Worm (Caenorhabditis elegans) whole organism, L1 larva: ENCODE data around the gene hpr-9.

Source experiments
- C04F5.9 ChIP-seq: sonication (generic microtip); optimal IDR thresholded peaks from 2 replicates; lab custom pipeline; 2016; ENCODE audit warnings: missing genetic modification characterization, missing compliant biosample characterization
- C16A3.4 ChIP-seq: fragments of 150-350 bp; optimal IDR thresholded peaks from 2 replicates; lab custom pipeline; 2014; ENCODE audit warnings: missing biosample characterization, missing genetic modification characterization
- ama-1 ChIP-seq: fragments of 150-350 bp; optimal IDR thresholded peaks from 2 replicates; lab custom pipeline; 2014
- blmp-1 ChIP-seq: fragments of 150-350 bp; optimal IDR thresholded peaks from 2 replicates; lab custom pipeline; 2014; ENCODE audit warnings: missing biosample characterization, missing genetic modification characterization
- ceh-8 ChIP-seq: fragments of 200-800 bp; sonication (Bioruptor generic); optimal IDR thresholded peaks from 2 replicates; lab custom pipeline; 2018; ENCODE audit warnings: mild to moderate bottlenecking, missing genetic modification characterization, moderate library complexity, missing compliant biosample characterization
- ces-1 ChIP-seq: fragments of 150-350 bp; optimal IDR thresholded peaks from 2 replicates; lab custom pipeline; 2014; ENCODE audit warnings: missing biosample characterization, missing genetic modification reagents, missing genetic modification characterization
- dsc-1 ChIP-seq: sonication (generic microtip); optimal IDR thresholded peaks from 2 replicates; lab custom pipeline; 2016; ENCODE audit warnings: mild to moderate bottlenecking, missing genetic modification characterization, missing compliant biosample characterization
- efl-1 ChIP-seq, 4 experiments: fragments of 150-350 bp; optimal IDR thresholded peaks in 3 of 4; peaks in 1 of 4; 1 replicate in 1 of 4; 2 replicates in 3 of 4; lab custom pipeline; 2014; ENCODE audit warnings: missing biosample characterization in 2 of 4, missing genetic modification characterization in 2 of 4, missing genetic modification reagents in 2 of 4
- efl-3 ChIP-seq: fragments of 200-800 bp; sonication (Bioruptor generic); optimal IDR thresholded peaks from 2 replicates; lab custom pipeline; 2018; ENCODE audit warnings: mild to moderate bottlenecking, missing genetic modification characterization, missing compliant biosample characterization
- egl-13 ChIP-seq: sonication (generic microtip); optimal IDR thresholded peaks from 2 replicates; lab custom pipeline; 2016; ENCODE audit warnings: missing genotype, missing genetic modification reagents, missing genetic modification characterization, missing compliant biosample characterization
- ets-5 ChIP-seq: fragments of 200-800 bp; sonication (Bioruptor generic); IDR thresholded peaks from 2 replicates; pipeline ENCODE4 v1.3.6; 2022; ENCODE audit warnings: missing genetic modification characterization, missing compliant biosample characterization
- fkh-10 ChIP-seq: sonication (generic microtip); optimal IDR thresholded peaks from 2 replicates; lab custom pipeline; 2017; ENCODE audit warnings: missing biosample characterization, missing genetic modification reagents, missing genetic modification characterization
- fkh-8 ChIP-seq: sonication (generic microtip); optimal IDR thresholded peaks from 2 replicates; lab custom pipeline; 2016; ENCODE audit warnings: mild to moderate bottlenecking, missing genetic modification characterization, missing compliant biosample characterization
- grh-1 ChIP-seq: fragments of 200-800 bp; sonication (Bioruptor generic); IDR thresholded peaks from 2 replicates; pipeline ENCODE4 v1.3.6; 2022; ENCODE audit warnings: missing genetic modification reagents, missing genetic modification characterization, missing compliant biosample characterization
- hlh-17 ChIP-seq: fragments of 200-800 bp; sonication (Bioruptor generic); optimal IDR thresholded peaks from 2 replicates; lab custom pipeline; 2018; ENCODE audit warnings: missing genetic modification characterization, mild to moderate bottlenecking, missing compliant biosample characterization, moderate library complexity, borderline replicate concordance
- irx-1 ChIP-seq: sonication (generic microtip); optimal IDR thresholded peaks from 2 replicates; lab custom pipeline; 2016; ENCODE audit warnings: missing genetic modification characterization, missing compliant biosample characterization
- lin-15B ChIP-seq: fragments of 150-350 bp; sonication (generic microtip); optimal IDR thresholded peaks from 3 replicates; lab custom pipeline; 2014; ENCODE audit warnings: missing biosample characterization, missing genetic modification characterization
- lin-35 ChIP-seq, 2 experiments: fragments of 150-350 bp; optimal IDR thresholded peaks; 2 replicates each; lab custom pipeline; 2014; ENCODE audit warnings: missing biosample characterization in 2 of 2, missing genetic modification characterization in 2 of 2, missing genetic modification reagents in 2 of 2
- lin-39 ChIP-seq: fragments of 150-350 bp; optimal IDR thresholded peaks from 2 replicates; lab custom pipeline; 2014; ENCODE audit warnings: missing biosample characterization, missing genetic modification reagents, missing genetic modification characterization
- lir-3 ChIP-seq: sonication (generic microtip); optimal IDR thresholded peaks from 2 replicates; lab custom pipeline; 2016; ENCODE audit warnings: mild to moderate bottlenecking, missing genetic modification characterization, moderate library complexity, missing compliant biosample characterization; ENCODE audit not compliant: poor library complexity
- lsy-2 ChIP-seq, 2 experiments: fragments of 150-350 bp; optimal IDR thresholded peaks; 2 replicates each; lab custom pipeline; 2014; ENCODE audit warnings: missing biosample characterization in 2 of 2, missing genetic modification characterization in 2 of 2
- mab-9 ChIP-seq: fragments of 200-800 bp; sonication (Bioruptor generic); IDR thresholded peaks from 2 replicates; pipeline ENCODE4 v1.3.6; 2022; ENCODE audit warnings: missing genetic modification reagents, missing genetic modification characterization, missing compliant biosample characterization
- mdl-1 ChIP-seq, 2 experiments: fragments of 150-350 bp; optimal IDR thresholded peaks; 2 replicates each; lab custom pipeline; 2014 to 2017; ENCODE audit warnings: missing biosample characterization in 2 of 2, missing genetic modification characterization in 2 of 2, inconsistent platforms in 1 of 2
- mef-2 ChIP-seq: fragments of 150-350 bp; optimal IDR thresholded peaks from 2 replicates; lab custom pipeline; 2014; ENCODE audit warnings: missing biosample characterization, missing genetic modification characterization
- mep-1 ChIP-seq: fragments of 150-350 bp; optimal IDR thresholded peaks from 2 replicates; lab custom pipeline; 2014; ENCODE audit warnings: missing biosample characterization, missing genetic modification characterization
- nhr-11 ChIP-seq: fragments of 150-350 bp; optimal IDR thresholded peaks from 2 replicates; lab custom pipeline; 2014; ENCODE audit warnings: missing biosample characterization, missing genetic modification characterization
- nhr-19 ChIP-seq: fragments of 200-800 bp; sonication (Bioruptor generic); conservative IDR thresholded peaks from 2 replicates; pipeline ENCODE4 v1.3.6; 2022; ENCODE audit warnings: missing genetic modification characterization, missing compliant biosample characterization
- nhr-20 ChIP-seq: sonication (generic microtip); optimal IDR thresholded peaks from 2 replicates; lab custom pipeline; 2016; ENCODE audit warnings: mild to moderate bottlenecking, missing genetic modification characterization, missing compliant biosample characterization
- nhr-237 ChIP-seq: fragments of 150-350 bp; optimal IDR thresholded peaks from 2 replicates; lab custom pipeline; 2014; ENCODE audit warnings: missing biosample characterization, missing genetic modification characterization
- nhr-28 ChIP-seq: fragments of 150-350 bp; optimal IDR thresholded peaks from 2 replicates; lab custom pipeline; 2014; ENCODE audit warnings: missing biosample characterization, missing genetic modification characterization
- nhr-47 ChIP-seq: sonication (generic microtip); optimal IDR thresholded peaks from 2 replicates; lab custom pipeline; 2016; ENCODE audit warnings: mild to moderate bottlenecking, missing genetic modification characterization, moderate library complexity, missing compliant biosample characterization
- nhr-71 ChIP-seq: sonication (generic microtip); optimal IDR thresholded peaks from 2 replicates; lab custom pipeline; 2016; ENCODE audit warnings: mild to moderate bottlenecking, missing genetic modification characterization, moderate library complexity, missing compliant biosample characterization
- nhr-76 ChIP-seq: sonication (generic microtip); optimal IDR thresholded peaks from 2 replicates; lab custom pipeline; 2017; ENCODE audit warnings: missing biosample characterization, missing genetic modification characterization
- nhr-85 ChIP-seq: sonication (generic microtip); peaks from one replicate; lab custom pipeline; 2016; ENCODE audit warnings: missing genetic modification characterization, inconsistent platforms, missing compliant biosample characterization
- pag-3 ChIP-seq: sonication (generic microtip); optimal IDR thresholded peaks from 2 replicates; lab custom pipeline; 2017; ENCODE audit warnings: missing genetic modification characterization, mild to moderate bottlenecking, missing compliant biosample characterization, antibody characterized with exemption, borderline replicate concordance; ENCODE audit not compliant: insufficient read depth
- pax-3 ChIP-seq: fragments of 200-800 bp; sonication (Bioruptor generic); optimal IDR thresholded peaks from 2 replicates; lab custom pipeline; 2018; ENCODE audit warnings: mild to moderate bottlenecking, missing genetic modification characterization, moderate library complexity, missing compliant biosample characterization
- pqm-1 ChIP-seq: sonication (generic microtip); optimal IDR thresholded peaks from 3 replicates; lab custom pipeline; 2017; ENCODE audit warnings: missing biosample characterization, missing genetic modification characterization
- skn-1 ChIP-seq: fragments of 150-350 bp; optimal IDR thresholded peaks from 2 replicates; lab custom pipeline; 2014; ENCODE audit warnings: missing biosample characterization, missing genetic modification characterization
- swsn-7 ChIP-seq: sonication (generic microtip); optimal IDR thresholded peaks from 2 replicates; lab custom pipeline; 2016; ENCODE audit warnings: missing genetic modification characterization, missing compliant biosample characterization
- unc-62 ChIP-seq: fragments of 150-350 bp; optimal IDR thresholded peaks from 2 replicates; lab custom pipeline; 2014; ENCODE audit warnings: missing biosample characterization, missing genetic modification reagents, missing genetic modification characterization
- unc-98 ChIP-seq: fragments of 200-800 bp; sonication (Bioruptor generic); IDR thresholded peaks from 2 replicates; pipeline ENCODE4 v1.3.6; 2022; ENCODE audit warnings: missing genetic modification characterization, missing compliant biosample characterization
- ztf-4 ChIP-seq: fragments of 150-350 bp; optimal IDR thresholded peaks from 2 replicates; lab custom pipeline; 2014; ENCODE audit warnings: missing biosample characterization, missing genetic modification characterization

hpr-9 gene

ce11 chrIII:10651634-10652033 lies 30.3 kb downstream of the hpr-9 start (continued):
- TF ChIP-seq mab-9 (GFP tag; lab: Robert Waterston, UW) (no peak), pax-3 (no peak), blmp-1 (tag; lab: Kevin White, UChicago) (no peak), unc-98 (GFP tag; lab: Robert Waterston, UW) (no peak), ces-1 (GFP tag; lab: Kevin White, UChicago) (no peak), nhr-237 (tag; lab: Kevin White, UChicago) (no peak), efl-3 (GFP tag; lab: Kevin White, UChicago) (no peak), nhr-76 (tag; lab: Kevin White, UChicago) (no peak), C16A3.4 (peak; percentile 10), ceh-8 (GFP tag; lab: Kevin White, UChicago) (no peak), grh-1 (no peak), ets-5 (GFP tag; lab: Robert Waterston, UW) (no peak), unc-62 (no peak), fkh-10 (GFP tag; lab: Kevin White, UChicago) (no peak), lin-39 (tag; lab: Kevin White, UChicago) (no peak), lin-15B (tag; lab: Kevin White, UChicago) (no peak), C04F5.9 (no peak), efl-1 (optimal IDR thresholded peaks at IDR 0.05; lab: Kevin White, UChicago) (peak; percentile 66 to 81), efl-1 (GFP tag; optimal IDR thresholded peaks at IDR 0.05 in 1 of 2; lab: Kevin White, UChicago) (peak; percentile 43 to 89), dsc-1 (tag; lab: Kevin White, UChicago) (peak; percentile 81), hlh-17 (GFP tag; lab: Kevin White, UChicago) (no peak), mdl-1 (tag; optimal IDR thresholded peaks at IDR 0.05; lab: Kevin White, UChicago) (peak in 1 of 2 experiments; percentile 48), pag-3 (tag; lab: Kevin White, UChicago) (no peak), lir-3 (no peak), nhr-20 (tag; lab: Kevin White, UChicago) (peak; percentile 25), fkh-8 (tag; lab: Kevin White, UChicago) (peak; percentile 11), lin-35 (GFP tag; optimal IDR thresholded peaks at IDR 0.05; lab: Kevin White, UChicago) (peak; percentile 45 to 57), nhr-28 (tag; lab: Kevin White, UChicago) (no peak), skn-1 (no peak), nhr-19 (GFP tag; lab: Robert Waterston, UW) (no peak), lsy-2 (tag; optimal IDR thresholded peaks at IDR 0.05; lab: Kevin White, UChicago) (peak; percentile 46 to 54), ztf-4 (no peak), swsn-7 (peak; percentile 53), nhr-11 (tag; lab: Kevin White, UChicago) (no peak), ama-1 (lab: Kevin White, UChicago) (no peak), mef-2 (tag; lab: Kevin White, UChicago) (no peak), nhr-71 (tag; lab: Kevin White, UChicago) (peak; percentile 58), mep-1 (tag; lab: Kevin White, UChicago) (peak; percentile 63), egl-13 (tag; lab: Kevin White, UChicago) (no peak), nhr-47 (tag; lab: Kevin White, UChicago) (peak; percentile 66), pqm-1 (tag; lab: Kevin White, UChicago) (no peak), irx-1 (tag; lab: Kevin White, UChicago) (no peak)

DNA sequence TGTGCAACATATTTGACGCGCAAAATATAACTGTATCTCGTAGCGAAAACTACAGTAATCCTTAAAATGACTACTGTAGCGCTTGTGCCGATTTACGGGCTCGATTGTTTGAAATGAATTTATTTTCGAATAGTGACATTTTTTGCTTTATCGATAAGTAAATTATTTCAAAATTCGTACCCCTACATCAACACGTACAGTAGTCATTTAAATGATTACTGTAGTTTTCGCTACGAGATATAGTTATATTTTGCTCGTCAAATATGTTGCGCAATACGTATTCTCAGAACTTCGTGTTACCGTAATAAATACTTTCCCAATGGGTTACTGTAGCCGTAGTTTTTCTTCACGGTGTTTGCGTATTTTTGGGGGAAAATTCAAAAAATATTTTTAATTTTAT lies 31.5 kb downstream of the hpr-9 start:
- TF ChIP-seq blmp-1 (tag; lab: Kevin White, UChicago) (no peak), nhr-85 (tag; lab: Kevin White, UChicago) (peak; percentile 59)
